Fruit fly (Drosophila melanogaster) whole organism, pupa: ENCODE results near the gene CG10984.

Source experiments
- CG32121 ChIP-seq: fragments of 200-800 bp; sonication (Bioruptor generic); IDR thresholded peaks from 2 replicates; pipeline ENCODE4 v1.3.6; 2022; ENCODE audit warnings: missing biosample characterization, missing genetic modification characterization
- D1 ChIP-seq: fragments of 200-800 bp; sonication (Bioruptor generic); optimal IDR thresholded peaks from 2 replicates; lab custom pipeline; 2018; ENCODE audit warnings: missing biosample characterization, mild to moderate bottlenecking, missing genetic modification characterization, moderate library complexity
- EcR ChIP-seq: fragments of 200-800 bp; sonication (Bioruptor generic); optimal IDR thresholded peaks from 3 replicates; lab custom pipeline; 2019; ENCODE audit warnings: missing biosample characterization, missing genetic modification characterization, mild to moderate bottlenecking, moderate library complexity, missing genetic modification reagents
- Ets98B ChIP-seq: fragments of 200-800 bp; sonication (Bioruptor generic); IDR thresholded peaks from 2 replicates; pipeline ENCODE4 v1.3.6; 2022; ENCODE audit warnings: missing biosample characterization, missing genetic modification characterization
- Pif1B ChIP-seq: fragments of 200-800 bp; sonication (Bioruptor generic); optimal IDR thresholded peaks from 3 replicates; lab custom pipeline; 2016; ENCODE audit warnings: missing biosample characterization, missing genetic modification characterization

dm6 chr3L:12735707-12736106 is 14.2 kb upstream of the CG10984 start:
- TF ChIP-seq CG32121 (GFP tag; lab: Robert Waterston, UW) (no peak), Pif1B (no peak), D1 (no peak), EcR (GFP tag; lab: Kevin White, UChicago) (no peak), Ets98B (GFP tag; lab: Robert Waterston, UW) (no peak)
